Worm (Caenorhabditis elegans) whole organism, L1 larva: ENCODE data around the gene cal-7.

Experiments
- C04F5.9 ChIP-seq: sonication (generic microtip); optimal IDR thresholded peaks from 2 replicates; lab custom pipeline; 2016; ENCODE audit warnings: missing genetic modification characterization, missing compliant biosample characterization
- C34B4.2 ChIP-seq: sonication (generic microtip); optimal IDR thresholded peaks from 2 replicates; lab custom pipeline; 2017; ENCODE audit warnings: mild to moderate bottlenecking, missing genetic modification characterization, missing compliant biosample characterization
- alr-1 ChIP-seq: fragments of 200-800 bp; sonication (Bioruptor generic); optimal IDR thresholded peaks from 2 replicates; lab custom pipeline; 2018; ENCODE audit warnings: borderline replicate concordance, mild to moderate bottlenecking, missing genetic modification characterization, missing compliant biosample characterization
- aly-2 ChIP-seq: fragments of 150-350 bp; optimal IDR thresholded peaks from 2 replicates; lab custom pipeline; 2014; ENCODE audit warnings: missing biosample characterization, missing genetic modification characterization
- ceh-63 ChIP-seq: fragments of 200-800 bp; sonication (Bioruptor generic); optimal IDR thresholded peaks from 2 replicates; lab custom pipeline; 2018; ENCODE audit warnings: mild to moderate bottlenecking, missing genetic modification characterization, missing compliant biosample characterization
- ceh-82 ChIP-seq, 3 experiments: fragments of 150-350 bp in 1 of 3; sonication (generic microtip) in 2 of 3; optimal IDR thresholded peaks; 2 replicates each; lab custom pipeline; 2014 to 2017; ENCODE audit warnings: missing biosample characterization in 3 of 3, missing genetic modification characterization in 3 of 3
- ceh-90 ChIP-seq: sonication (generic microtip); optimal IDR thresholded peaks from 2 replicates; lab custom pipeline; 2016; ENCODE audit warnings: missing genetic modification characterization, missing compliant biosample characterization
- efl-1 ChIP-seq, 4 experiments: fragments of 150-350 bp; optimal IDR thresholded peaks in 3 of 4; peaks in 1 of 4; 1 replicate in 1 of 4; 2 replicates in 3 of 4; lab custom pipeline; 2014; ENCODE audit warnings: missing biosample characterization in 2 of 4, missing genetic modification characterization in 2 of 4, missing genetic modification reagents in 2 of 4
- egl-13 ChIP-seq: sonication (generic microtip); optimal IDR thresholded peaks from 2 replicates; lab custom pipeline; 2016; ENCODE audit warnings: missing genotype, missing genetic modification reagents, missing genetic modification characterization, missing compliant biosample characterization
- egl-27 ChIP-seq, 2 experiments: fragments of 150-350 bp in 1 of 2; sonication (generic microtip); optimal IDR thresholded peaks; 3 replicates each; lab custom pipeline; 2017 to 2018; ENCODE audit warnings: missing biosample characterization in 2 of 2, missing genetic modification characterization in 2 of 2, missing genetic modification reagents in 2 of 2
- elt-2 ChIP-seq: sonication (generic microtip); optimal IDR thresholded peaks from 2 replicates; lab custom pipeline; 2016; ENCODE audit warnings: missing genetic modification characterization, mild to moderate bottlenecking, inconsistent platforms, missing compliant biosample characterization, missing genetic modification reagents
- ets-5 ChIP-seq: fragments of 200-800 bp; sonication (Bioruptor generic); IDR thresholded peaks from 2 replicates; pipeline ENCODE4 v1.3.6; 2022; ENCODE audit warnings: missing genetic modification characterization, missing compliant biosample characterization
- fkh-8 ChIP-seq: sonication (generic microtip); optimal IDR thresholded peaks from 2 replicates; lab custom pipeline; 2016; ENCODE audit warnings: mild to moderate bottlenecking, missing genetic modification characterization, missing compliant biosample characterization
- irx-1 ChIP-seq: sonication (generic microtip); optimal IDR thresholded peaks from 2 replicates; lab custom pipeline; 2016; ENCODE audit warnings: missing genetic modification characterization, missing compliant biosample characterization
- jun-1 ChIP-seq: fragments of 150-350 bp; optimal IDR thresholded peaks from 2 replicates; lab custom pipeline; 2014; ENCODE audit warnings: missing biosample characterization, missing genetic modification reagents, missing genetic modification characterization
- lin-15B ChIP-seq: fragments of 150-350 bp; sonication (generic microtip); optimal IDR thresholded peaks from 3 replicates; lab custom pipeline; 2014; ENCODE audit warnings: missing biosample characterization, missing genetic modification characterization
- lsy-2 ChIP-seq, 2 experiments: fragments of 150-350 bp; optimal IDR thresholded peaks; 2 replicates each; lab custom pipeline; 2014; ENCODE audit warnings: missing biosample characterization in 2 of 2, missing genetic modification characterization in 2 of 2
- mef-2 ChIP-seq: fragments of 150-350 bp; optimal IDR thresholded peaks from 2 replicates; lab custom pipeline; 2014; ENCODE audit warnings: missing biosample characterization, missing genetic modification characterization
- nhr-19 ChIP-seq: fragments of 200-800 bp; sonication (Bioruptor generic); conservative IDR thresholded peaks from 2 replicates; pipeline ENCODE4 v1.3.6; 2022; ENCODE audit warnings: missing genetic modification characterization, missing compliant biosample characterization
- nhr-237 ChIP-seq: fragments of 150-350 bp; optimal IDR thresholded peaks from 2 replicates; lab custom pipeline; 2014; ENCODE audit warnings: missing biosample characterization, missing genetic modification characterization
- nhr-47 ChIP-seq: sonication (generic microtip); optimal IDR thresholded peaks from 2 replicates; lab custom pipeline; 2016; ENCODE audit warnings: mild to moderate bottlenecking, missing genetic modification characterization, moderate library complexity, missing compliant biosample characterization
- nhr-76 ChIP-seq: sonication (generic microtip); optimal IDR thresholded peaks from 2 replicates; lab custom pipeline; 2017; ENCODE audit warnings: missing biosample characterization, missing genetic modification characterization
- nhr-90 ChIP-seq: sonication (generic microtip); optimal IDR thresholded peaks from 2 replicates; lab custom pipeline; 2016; ENCODE audit warnings: mild to moderate bottlenecking, missing genetic modification characterization, missing compliant biosample characterization; ENCODE audit not compliant: poor library complexity
- sptf-1 ChIP-seq: fragments of 150-350 bp; optimal IDR thresholded peaks from 2 replicates; lab custom pipeline; 2014; ENCODE audit warnings: missing biosample characterization, missing genetic modification characterization
- unc-130 ChIP-seq: fragments of 150-350 bp; optimal IDR thresholded peaks from 2 replicates; lab custom pipeline; 2017; ENCODE audit warnings: missing biosample characterization, missing genetic modification characterization, inconsistent platforms
- unc-30 ChIP-seq: sonication (generic microtip); optimal IDR thresholded peaks from 2 replicates; lab custom pipeline; 2017; ENCODE audit warnings: missing biosample characterization, missing genetic modification characterization
- xbp-1 ChIP-seq: sonication (generic microtip); optimal IDR thresholded peaks from 2 replicates; lab custom pipeline; 2016; ENCODE audit warnings: missing genetic modification characterization, missing compliant biosample characterization
- ztf-11 ChIP-seq, 2 experiments: sonication (generic microtip); optimal IDR thresholded peaks; 2 replicates each; lab custom pipeline; 2016 to 2017; ENCODE audit warnings: missing genetic modification characterization in 2 of 2, missing biosample characterization in 1 of 2, missing compliant biosample characterization in 1 of 2

Gene cal-7

ce11 chrV:9782045-9782444, 48.1 kb downstream of the cal-7 start:
- TF ChIP-seq xbp-1 (tag; lab: Kevin White, UChicago) (no peak), nhr-76 (tag; lab: Kevin White, UChicago) (no peak), aly-2 (tag; lab: Kevin White, UChicago) (no peak), ceh-90 (no peak), fkh-8 (no peak), irx-1 (tag; lab: Kevin White, UChicago) (no peak), ceh-82 (tag; optimal IDR thresholded peaks at IDR 0.05; lab: Kevin White, UChicago) (no peak), unc-30 (tag; lab: Kevin White, UChicago) (no peak), ets-5 (no peak), egl-27 (tag; optimal IDR thresholded peaks at IDR 0.05; lab: Kevin White, UChicago) (no peak), nhr-47 (tag; lab: Kevin White, UChicago) (no peak)

ce11 chrV:9782969-9783368, 49.1 kb downstream of the cal-7 start, which contains the start of gene F46B6.5:
TSS of gene F46B6.5 (minus strand) at chrV:9783069.
- TF ChIP-seq alr-1 (tag; lab: Kevin White, UChicago) (no peak), unc-130 (tag; lab: Kevin White, UChicago) (no peak), C04F5.9 (tag; lab: Kevin White, UChicago) (no peak), lin-15B (tag; lab: Kevin White, UChicago) (no peak), elt-2 (no peak), nhr-47 (tag; lab: Kevin White, UChicago) (no peak), ceh-63 (GFP tag; lab: Kevin White, UChicago) (no peak), nhr-90 (tag; lab: Kevin White, UChicago) (no peak), ztf-11 (tag; optimal IDR thresholded peaks at IDR 0.05; lab: Kevin White, UChicago) (no peak), C34B4.2 (tag; lab: Kevin White, UChicago) (no peak), lsy-2 (tag; optimal IDR thresholded peaks at IDR 0.05; lab: Kevin White, UChicago) (no peak), egl-13 (tag; lab: Kevin White, UChicago) (no peak), jun-1 (tag; lab: Kevin White, UChicago) (no peak), efl-1 (optimal IDR thresholded peaks at IDR 0.05; lab: Kevin White, UChicago) (no peak), efl-1 (GFP tag; optimal IDR thresholded peaks at IDR 0.05 in 1 of 2; lab: Kevin White, UChicago) (no peak)
- TF ChIP-seq, all 84 proteins: peak for 0

ce11 chrV:9784215-9784614, 50.3 kb downstream of the cal-7 start:
- no peak for TF ChIP-seq nhr-237 (tag; lab: Kevin White, UChicago)
- TF ChIP-seq sptf-1 (tag; lab: Kevin White, UChicago): no peak
- TF ChIP-seq nhr-19 (GFP tag; lab: Robert Waterston, UW): no peak
- TF ChIP-seq mef-2: no peak
- no peak for TF ChIP-seq nhr-76 (tag; lab: Kevin White, UChicago)
